Worm (Caenorhabditis elegans): ENCODE data around the gene Y54G2A.44.

DNA sequence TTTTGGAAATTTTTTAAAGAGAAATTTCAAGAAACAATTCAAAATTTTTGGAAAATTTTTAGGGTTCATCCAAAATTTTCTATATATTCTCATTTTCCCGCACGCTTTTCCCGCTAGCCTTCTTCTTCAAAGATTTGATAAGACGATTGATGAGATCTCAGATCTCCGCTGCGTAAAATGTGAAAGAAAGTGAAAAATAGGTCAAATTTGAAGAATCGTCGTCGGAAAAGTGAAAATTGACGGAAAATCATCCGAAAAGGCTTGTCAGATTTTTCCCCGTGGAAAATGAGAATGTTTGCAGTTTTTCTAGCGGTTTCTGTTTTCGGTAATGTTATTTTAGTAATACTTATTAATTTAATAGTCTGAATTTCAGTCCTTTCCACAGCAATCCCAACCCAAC, 7.5 kb downstream of the Y54G2A.44 start, which contains the start of gene Y54G2A.76:
- TF ChIP-seq ceh-36 (tag; optimal IDR thresholded peaks at IDR 0.05) (no peak), hmg-4 (GFP tag; optimal IDR thresholded peaks at IDR 0.05) (no peak), tra-4 (tag; optimal IDR thresholded peaks at IDR 0.05) (no peak), flt-1 (GFP tag; IDR thresholded peaks at IDR 0.05) (no peak), B0310.2 (tag; optimal IDR thresholded peaks at IDR 0.05) (no peak), hmbx-1 (tag; optimal IDR thresholded peaks at IDR 0.05) (no peak), ama-1 (optimal IDR thresholded peaks at IDR 0.05) (no peak), sea-1 (GFP tag; conservative IDR thresholded peaks at IDR 0.05) (no peak), tbx-37 (GFP tag; conservative IDR thresholded peaks at IDR 0.05) (no peak), F13C5.2 (tag; optimal IDR thresholded peaks at IDR 0.05) (no peak), hnd-1 (tag; optimal IDR thresholded peaks at IDR 0.05) (no peak), scrt-1 (GFP tag; IDR thresholded peaks at IDR 0.05) (no peak)

All from whole organism, early embryonic.